Worm (Caenorhabditis elegans): Measurements from ENCODE around the gene skr-17.

skr-17 gene

DNA sequence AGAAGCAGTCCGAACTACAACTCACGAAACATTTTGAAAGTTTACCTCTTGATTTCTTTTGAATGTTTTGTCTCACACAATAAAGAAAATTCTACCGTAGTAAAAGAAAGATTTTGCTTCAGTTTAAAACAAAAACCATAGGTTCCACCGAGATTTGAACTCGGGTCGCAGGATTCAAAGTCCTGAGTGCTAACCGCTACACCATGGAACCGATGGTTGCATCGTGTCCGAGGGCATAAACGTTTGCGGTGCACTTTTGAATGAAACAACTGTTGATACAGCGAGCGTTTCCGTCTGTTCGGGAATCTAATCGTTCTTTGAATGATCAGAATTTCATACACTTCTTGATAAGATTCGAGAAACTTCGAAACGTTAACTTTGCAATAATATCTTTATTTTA lies 26.5 kb upstream of the skr-17 start (continued):
- TF ChIP-seq peb-1 (tag; optimal IDR thresholded peaks at IDR 0.05) (no peak), ceh-82 (tag; optimal IDR thresholded peaks at IDR 0.05) (no peak), ztf-11 (tag; optimal IDR thresholded peaks at IDR 0.05) (no peak), elt-1 (tag; optimal IDR thresholded peaks at IDR 0.05) (no peak), nhr-11 (tag; optimal IDR thresholded peaks at IDR 0.05) (no peak), nhr-129 (tag; optimal IDR thresholded peaks at IDR 0.05) (peak; percentile 74), fos-1 (tag; optimal IDR thresholded peaks at IDR 0.05) (peak; percentile 44), alr-1 (tag; optimal IDR thresholded peaks at IDR 0.05) (no peak), unc-39 (tag; optimal IDR thresholded peaks at IDR 0.05) (no peak), nhr-25 (tag; optimal IDR thresholded peaks at IDR 0.05) (no peak), elt-3 (tag; optimal IDR thresholded peaks at IDR 0.05) (no peak), lin-13 (GFP tag; optimal IDR thresholded peaks at IDR 0.05) (peak; percentile 52), skn-1 (tag; optimal IDR thresholded peaks at IDR 0.05) (no peak), nhr-23 (tag; optimal IDR thresholded peaks at IDR 0.05) (no peak), nhr-12 (tag; optimal IDR thresholded peaks at IDR 0.05) (no peak), unc-55 (GFP tag; optimal IDR thresholded peaks at IDR 0.05) (no peak)

DNA sequence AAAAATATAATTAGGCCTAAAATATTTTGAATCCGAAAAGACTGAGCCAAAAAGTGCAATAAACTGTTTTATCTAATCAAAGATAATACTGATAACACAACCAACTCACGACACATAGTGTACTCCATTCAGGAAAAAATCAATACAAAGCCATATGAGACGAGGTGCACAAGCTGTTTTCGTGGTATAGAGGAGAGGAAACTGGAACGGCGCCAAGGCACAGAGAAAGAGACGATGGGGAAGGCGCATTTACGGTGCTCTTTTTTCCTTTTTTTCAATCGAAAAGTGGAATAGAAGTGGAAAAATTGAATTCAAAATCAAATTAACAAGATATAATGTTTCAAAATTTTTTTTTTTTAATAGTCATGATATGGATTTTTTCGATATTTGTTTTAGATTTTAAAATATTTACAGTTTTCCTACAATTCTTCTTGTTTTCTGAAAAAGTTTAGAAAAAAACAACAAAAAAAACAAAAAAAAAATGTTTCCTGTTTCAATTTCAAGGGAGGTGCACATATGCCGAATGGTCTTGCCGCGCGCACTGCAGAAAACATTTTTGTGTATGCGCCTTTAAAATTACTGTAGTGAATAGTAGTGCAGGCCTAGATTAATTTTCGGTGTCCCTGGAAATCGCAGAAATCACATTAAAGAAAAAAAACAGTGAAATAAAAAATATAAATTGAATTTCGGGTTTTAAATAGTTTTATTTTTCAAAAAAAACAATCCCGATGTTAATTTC lies 24.8 kb upstream of the skr-17 start, which contains the start of gene B0228.7:
B0228.7 (minus strand) TSS at position 627 of the 739 bp plus-strand sequence.
- TF ChIP-seq mbf-1 (tag; optimal IDR thresholded peaks at IDR 0.05) (no peak), F13H6.1 (tag; optimal IDR thresholded peaks at IDR 0.05) (no peak), dmd-4 (tag; optimal IDR thresholded peaks at IDR 0.05) (no peak), egl-27 (tag; optimal IDR thresholded peaks at IDR 0.05) (no peak), lin-13 (GFP tag; optimal IDR thresholded peaks at IDR 0.05) (peak; percentile 46), lin-39 (tag; optimal IDR thresholded peaks at IDR 0.05) (no peak), nhr-23 (tag; optimal IDR thresholded peaks at IDR 0.05) (no peak), ceh-16 (tag; optimal IDR thresholded peaks at IDR 0.05) (no peak), ztf-4 (tag; optimal IDR thresholded peaks at IDR 0.05) (no peak), blmp-1 (tag; optimal IDR thresholded peaks at IDR 0.05; ENCODE audit: insufficient read depth) (no peak), nhr-237 (tag; optimal IDR thresholded peaks at IDR 0.05) (no peak), C34F6.9 (tag; optimal IDR thresholded peaks at IDR 0.05) (peak; percentile 19), peb-1 (tag; optimal IDR thresholded peaks at IDR 0.05) (no peak), R02D3.7 (tag; optimal IDR thresholded peaks at IDR 0.05) (no peak), aly-2 (tag; optimal IDR thresholded peaks at IDR 0.05) (no peak), nhr-12 (tag; optimal IDR thresholded peaks at IDR 0.05) (no peak), nhr-25 (tag; optimal IDR thresholded peaks at IDR 0.05) (no peak), gmeb-1 (tag; optimal IDR thresholded peaks at IDR 0.05) (no peak), lsy-2 (tag; optimal IDR thresholded peaks at IDR 0.05) (peak in 1 of 2 experiments; percentile 64), snpc-4 (tag; optimal IDR thresholded peaks at IDR 0.05) (no peak), nhr-10 (tag; optimal IDR thresholded peaks at IDR 0.05) (no peak), unc-62 (GFP tag; optimal IDR thresholded peaks at IDR 0.05) (no peak), ceh-82 (tag; optimal IDR thresholded peaks at IDR 0.05) (no peak), sma-9 (GFP tag; optimal IDR thresholded peaks at IDR 0.05) (peak; percentile 61), sma-9 (tag; optimal IDR thresholded peaks at IDR 0.05) (no peak), mab-5 (tag; optimal IDR thresholded peaks at IDR 0.05) (no peak), sem-4 (tag; optimal IDR thresholded peaks at IDR 0.05) (no peak), elt-3 (tag; optimal IDR thresholded peaks at IDR 0.05) (no peak), nhr-21 (tag; optimal IDR thresholded peaks at IDR 0.05) (no peak), lin-11 (tag; optimal IDR thresholded peaks at IDR 0.05) (no peak), skn-1 (tag; optimal IDR thresholded peaks at IDR 0.05) (peak; percentile 39), nhr-129 (tag; optimal IDR thresholded peaks at IDR 0.05) (peak; percentile 55), elt-1 (tag; optimal IDR thresholded peaks at IDR 0.05) (no peak), fos-1 (tag; optimal IDR thresholded peaks at IDR 0.05) (peak; percentile 37), zag-1 (tag; optimal IDR thresholded peaks at IDR 0.05) (no peak), unc-55 (GFP tag; optimal IDR thresholded peaks at IDR 0.05) (peak; percentile 57), ztf-11 (tag; optimal IDR thresholded peaks at IDR 0.05) (no peak), sma-3 (GFP tag; optimal IDR thresholded peaks at IDR 0.05) (no peak), crh-2 (tag; optimal IDR thresholded peaks at IDR 0.05) (peak; percentile 50), ZK546.5 (tag; optimal IDR thresholded peaks at IDR 0.05) (no peak), Y55F3AM.14 (GFP tag; optimal IDR thresholded peaks at IDR 0.05) (no peak), mdl-1 (tag; optimal IDR thresholded peaks at IDR 0.05) (no peak), nhr-77 (tag; optimal IDR thresholded peaks at IDR 0.05) (no peak), ama-1 (optimal IDR thresholded peaks at IDR 0.05) (no peak), nhr-6 (tag; optimal IDR thresholded peaks at IDR 0.05) (no peak)

Data from whole organism, L2 larva.